Worm (Caenorhabditis elegans) whole organism, L4/young adult: ENCODE results near the gene eif-3.D.

ENCODE experiments used
- W03F9.2 ChIP-seq: fragments of 150-350 bp; optimal IDR thresholded peaks from 2 replicates; lab custom pipeline; 2014; ENCODE audit warnings: missing biosample characterization, missing genetic modification characterization
- dao-5 ChIP-seq: sonication (generic microtip); optimal IDR thresholded peaks from 2 replicates; lab custom pipeline; 2016; ENCODE audit warnings: missing genotype, missing genetic modification characterization, moderate library complexity, missing compliant biosample characterization
- him-1 ChIP-seq: sonication (generic microtip); optimal IDR thresholded peaks from 2 replicates; lab custom pipeline; 2016; ENCODE audit warnings: missing genotype, missing genetic modification reagents, missing genetic modification characterization, missing compliant biosample characterization

Gene eif-3.D

ce11 chrIII:8929723-8930122, 41.7 kb downstream of the eif-3.D start, which contains the start of gene arrd-15:
Gene arrd-15, plus strand, starts transcription at chrIII:8930023.
- no peak for TF ChIP-seq him-1
- no peak for TF ChIP-seq W03F9.2 (tag; lab: Kevin White, UChicago)
- no peak for TF ChIP-seq dao-5

- no peak for TF ChIP-seq him-1
- no peak for TF ChIP-seq dao-5
- no peak for TF ChIP-seq W03F9.2 (tag; lab: Kevin White, UChicago)
Observed at ce11 chrIII:8926512-8926911, 44.9 kb downstream of the eif-3.D start.

ce11 chrIII:8925539-8925938, 45.8 kb downstream of the eif-3.D start:
- TF ChIP-seq dao-5 (no peak), W03F9.2 (tag; lab: Kevin White, UChicago) (no peak), him-1 (no peak)

- TF ChIP-seq dao-5 (no peak), him-1 (no peak), W03F9.2 (tag; lab: Kevin White, UChicago) (no peak)
Observed at ce11 chrIII:8923937-8924336, 47.4 kb downstream of the eif-3.D start, which contains the start of gene ZK637.12. Gene ZK637.12, plus strand, starts transcription at chrIII:8924237.

ce11 chrIII:8923240-8923734, 48.1 kb downstream of the eif-3.D start, which contains the start of gene glb-1:
Gene glb-1, minus strand, starts transcription at chrIII:8923290.
- TF ChIP-seq dao-5 (no peak), him-1 (no peak), W03F9.2 (tag; lab: Kevin White, UChicago) (no peak)

- TF ChIP-seq dao-5, result no peak
- no peak for TF ChIP-seq him-1
- no peak for TF ChIP-seq W03F9.2 (tag; lab: Kevin White, UChicago)
Observed at ce11 chrIII:8922061-8922460, 49.3 kb downstream of the eif-3.D start.

ce11 chrIII:8919784-8920183, 51.6 kb downstream of the eif-3.D start, which contains the start of gene ZK637.15:
Gene ZK637.15, plus strand, starts transcription at chrIII:8920084.
- TF ChIP-seq him-1 (no peak), W03F9.2 (tag; lab: Kevin White, UChicago) (no peak), dao-5 (no peak)
